Worm (Caenorhabditis elegans) whole organism, L1 larva: ENCODE data around the gene F28C6.5.

Experiments
- C16A3.4 ChIP-seq: fragments of 150-350 bp; optimal IDR thresholded peaks from 2 replicates; lab custom pipeline; 2014; ENCODE audit warnings: missing biosample characterization, missing genetic modification characterization
- Y116A8C.19 ChIP-seq: sonication (generic microtip); optimal IDR thresholded peaks from 2 replicates; lab custom pipeline; 2016; ENCODE audit warnings: missing compliant biosample characterization, missing genetic modification characterization, borderline replicate concordance
- aly-2 ChIP-seq: fragments of 150-350 bp; optimal IDR thresholded peaks from 2 replicates; lab custom pipeline; 2014; ENCODE audit warnings: missing biosample characterization, missing genetic modification characterization
- ama-1 ChIP-seq: fragments of 150-350 bp; optimal IDR thresholded peaks from 2 replicates; lab custom pipeline; 2014
- ceh-63 ChIP-seq: fragments of 200-800 bp; sonication (Bioruptor generic); optimal IDR thresholded peaks from 2 replicates; lab custom pipeline; 2018; ENCODE audit warnings: mild to moderate bottlenecking, missing genetic modification characterization, missing compliant biosample characterization
- ceh-8 ChIP-seq: fragments of 200-800 bp; sonication (Bioruptor generic); optimal IDR thresholded peaks from 2 replicates; lab custom pipeline; 2018; ENCODE audit warnings: mild to moderate bottlenecking, missing genetic modification characterization, moderate library complexity, missing compliant biosample characterization
- ceh-88 ChIP-seq: fragments of 200-800 bp; sonication (Bioruptor generic); IDR thresholded peaks from 2 replicates; pipeline ENCODE4 v1.3.6; 2022; ENCODE audit warnings: missing genetic modification characterization, missing compliant biosample characterization
- ces-1 ChIP-seq: fragments of 150-350 bp; optimal IDR thresholded peaks from 2 replicates; lab custom pipeline; 2014; ENCODE audit warnings: missing biosample characterization, missing genetic modification reagents, missing genetic modification characterization
- dsc-1 ChIP-seq: sonication (generic microtip); optimal IDR thresholded peaks from 2 replicates; lab custom pipeline; 2016; ENCODE audit warnings: mild to moderate bottlenecking, missing genetic modification characterization, missing compliant biosample characterization
- egl-27 ChIP-seq, 2 experiments: fragments of 150-350 bp in 1 of 2; sonication (generic microtip); optimal IDR thresholded peaks; 3 replicates each; lab custom pipeline; 2017 to 2018; ENCODE audit warnings: missing biosample characterization in 2 of 2, missing genetic modification characterization in 2 of 2, missing genetic modification reagents in 2 of 2
- fkh-10 ChIP-seq: sonication (generic microtip); optimal IDR thresholded peaks from 2 replicates; lab custom pipeline; 2017; ENCODE audit warnings: missing biosample characterization, missing genetic modification reagents, missing genetic modification characterization
- hlh-17 ChIP-seq: fragments of 200-800 bp; sonication (Bioruptor generic); optimal IDR thresholded peaks from 2 replicates; lab custom pipeline; 2018; ENCODE audit warnings: missing genetic modification characterization, mild to moderate bottlenecking, missing compliant biosample characterization, moderate library complexity, borderline replicate concordance
- hlh-4 ChIP-seq: sonication (generic microtip); optimal IDR thresholded peaks from 2 replicates; lab custom pipeline; 2016; ENCODE audit warnings: mild to moderate bottlenecking, missing genetic modification characterization, missing compliant biosample characterization
- hpl-2 ChIP-seq: fragments of 150-350 bp; optimal IDR thresholded peaks from 2 replicates; lab custom pipeline; 2014; ENCODE audit warnings: missing biosample characterization, missing genetic modification reagents, missing genetic modification characterization
- jun-1 ChIP-seq: fragments of 150-350 bp; optimal IDR thresholded peaks from 2 replicates; lab custom pipeline; 2014; ENCODE audit warnings: missing biosample characterization, missing genetic modification reagents, missing genetic modification characterization
- lin-14 ChIP-seq: fragments of 200-800 bp; sonication (Bioruptor generic); optimal IDR thresholded peaks from 2 replicates; lab custom pipeline; 2018; ENCODE audit warnings: mild to moderate bottlenecking, missing genetic modification characterization, moderate library complexity, missing compliant biosample characterization
- lin-35 ChIP-seq, 2 experiments: fragments of 150-350 bp; optimal IDR thresholded peaks; 2 replicates each; lab custom pipeline; 2014; ENCODE audit warnings: missing biosample characterization in 2 of 2, missing genetic modification characterization in 2 of 2, missing genetic modification reagents in 2 of 2
- lir-3 ChIP-seq: sonication (generic microtip); optimal IDR thresholded peaks from 2 replicates; lab custom pipeline; 2016; ENCODE audit warnings: mild to moderate bottlenecking, missing genetic modification characterization, moderate library complexity, missing compliant biosample characterization; ENCODE audit not compliant: poor library complexity
- lsy-2 ChIP-seq, 2 experiments: fragments of 150-350 bp; optimal IDR thresholded peaks; 2 replicates each; lab custom pipeline; 2014; ENCODE audit warnings: missing biosample characterization in 2 of 2, missing genetic modification characterization in 2 of 2
- mab-9 ChIP-seq: fragments of 200-800 bp; sonication (Bioruptor generic); IDR thresholded peaks from 2 replicates; pipeline ENCODE4 v1.3.6; 2022; ENCODE audit warnings: missing genetic modification reagents, missing genetic modification characterization, missing compliant biosample characterization
- nhr-12 ChIP-seq: sonication (generic microtip); optimal IDR thresholded peaks from 2 replicates; lab custom pipeline; 2017; ENCODE audit warnings: missing biosample characterization, missing genetic modification characterization
- nhr-19 ChIP-seq: fragments of 200-800 bp; sonication (Bioruptor generic); conservative IDR thresholded peaks from 2 replicates; pipeline ENCODE4 v1.3.6; 2022; ENCODE audit warnings: missing genetic modification characterization, missing compliant biosample characterization
- nhr-71 ChIP-seq: sonication (generic microtip); optimal IDR thresholded peaks from 2 replicates; lab custom pipeline; 2016; ENCODE audit warnings: mild to moderate bottlenecking, missing genetic modification characterization, moderate library complexity, missing compliant biosample characterization
- nhr-77 ChIP-seq: fragments of 150-350 bp; optimal IDR thresholded peaks from 2 replicates; lab custom pipeline; 2014; ENCODE audit warnings: missing biosample characterization, missing genetic modification characterization
- nhr-90 ChIP-seq: sonication (generic microtip); optimal IDR thresholded peaks from 2 replicates; lab custom pipeline; 2016; ENCODE audit warnings: mild to moderate bottlenecking, missing genetic modification characterization, missing compliant biosample characterization; ENCODE audit not compliant: poor library complexity
- rnt-1 ChIP-seq: sonication (generic microtip); optimal IDR thresholded peaks from 2 replicates; lab custom pipeline; 2016; ENCODE audit warnings: mild to moderate bottlenecking, missing genetic modification characterization, moderate library complexity, missing compliant biosample characterization
- sox-4 ChIP-seq: sonication (generic microtip); optimal IDR thresholded peaks from 2 replicates; lab custom pipeline; 2016; ENCODE audit warnings: missing genetic modification characterization, missing compliant biosample characterization
- sptf-1 ChIP-seq: fragments of 150-350 bp; optimal IDR thresholded peaks from 2 replicates; lab custom pipeline; 2014; ENCODE audit warnings: missing biosample characterization, missing genetic modification characterization
- swsn-7 ChIP-seq: sonication (generic microtip); optimal IDR thresholded peaks from 2 replicates; lab custom pipeline; 2016; ENCODE audit warnings: missing genetic modification characterization, missing compliant biosample characterization
- unc-130 ChIP-seq: fragments of 150-350 bp; optimal IDR thresholded peaks from 2 replicates; lab custom pipeline; 2017; ENCODE audit warnings: missing biosample characterization, missing genetic modification characterization, inconsistent platforms
- unc-30 ChIP-seq: sonication (generic microtip); optimal IDR thresholded peaks from 2 replicates; lab custom pipeline; 2017; ENCODE audit warnings: missing biosample characterization, missing genetic modification characterization
- unc-62 ChIP-seq: fragments of 150-350 bp; optimal IDR thresholded peaks from 2 replicates; lab custom pipeline; 2014; ENCODE audit warnings: missing biosample characterization, missing genetic modification reagents, missing genetic modification characterization
- unc-86 ChIP-seq: sonication (generic microtip); optimal IDR thresholded peaks from 2 replicates; lab custom pipeline; 2016; ENCODE audit warnings: missing genetic modification characterization, missing compliant biosample characterization
- vab-15 ChIP-seq: sonication (generic microtip); optimal IDR thresholded peaks from 2 replicates; lab custom pipeline; 2017; ENCODE audit warnings: missing genotype, mild to moderate bottlenecking, missing genetic modification characterization, missing compliant biosample characterization
- zag-1 ChIP-seq: fragments of 150-350 bp; optimal IDR thresholded peaks from 2 replicates; lab custom pipeline; 2014; ENCODE audit warnings: missing biosample characterization, missing genetic modification characterization
- zip-4 ChIP-seq: fragments of 200-800 bp; sonication (Bioruptor generic); optimal IDR thresholded peaks from 2 replicates; lab custom pipeline; 2018; ENCODE audit warnings: mild to moderate bottlenecking, missing genetic modification characterization, moderate library complexity, missing compliant biosample characterization
- ztf-11 ChIP-seq, 2 experiments: sonication (generic microtip); optimal IDR thresholded peaks; 2 replicates each; lab custom pipeline; 2016 to 2017; ENCODE audit warnings: missing genetic modification characterization in 2 of 2, missing biosample characterization in 1 of 2, missing compliant biosample characterization in 1 of 2

F28C6.5 gene

ce11 chrII:8587660-8588230, 11.6 kb upstream of the F28C6.5 start (continued):
- TF ChIP-seq ama-1 (lab: Kevin White, UChicago) (no peak), lin-35 (GFP tag; optimal IDR thresholded peaks at IDR 0.05; lab: Kevin White, UChicago) (no peak), fkh-10 (GFP tag; lab: Kevin White, UChicago) (peak; percentile 14)

ce11 chrII:8588442-8588841, 10.9 kb upstream of the F28C6.5 start:
- TF ChIP-seq egl-27 (tag; optimal IDR thresholded peaks at IDR 0.05; lab: Kevin White, UChicago) (no peak), zag-1 (tag; lab: Kevin White, UChicago) (peak; percentile 35), ztf-11 (tag; optimal IDR thresholded peaks at IDR 0.05; lab: Kevin White, UChicago) (peak in 1 of 2 experiments; percentile 42), lin-14 (GFP tag; lab: Kevin White, UChicago) (peak; percentile 28)

ce11 chrII:8589227-8589626, 10.1 kb upstream of the F28C6.5 start:
- no peak for TF ChIP-seq unc-130 (tag; lab: Kevin White, UChicago)
- peak; percentile 52 for TF ChIP-seq zag-1 (tag; lab: Kevin White, UChicago)
- TF ChIP-seq ceh-88 (GFP tag; lab: Robert Waterston, UW): no peak
- no peak for TF ChIP-seq hlh-17 (GFP tag; lab: Kevin White, UChicago)
- TF ChIP-seq nhr-90 (tag; lab: Kevin White, UChicago): no peak
- TF ChIP-seq sptf-1 (tag; lab: Kevin White, UChicago): no peak
- TF ChIP-seq unc-30: no peak
- TF ChIP-seq ceh-8 (GFP tag; lab: Kevin White, UChicago): peak; percentile 77
- no peak for TF ChIP-seq egl-27 (tag; optimal IDR thresholded peaks at IDR 0.05; lab: Kevin White, UChicago)
- TF ChIP-seq dsc-1 (tag; lab: Kevin White, UChicago): peak; percentile 72
- peak in 1 of 2 experiments; percentile 16 for TF ChIP-seq lsy-2 (tag; optimal IDR thresholded peaks at IDR 0.05; lab: Kevin White, UChicago)
- TF ChIP-seq nhr-12: no peak
- TF ChIP-seq lin-14 (GFP tag; lab: Kevin White, UChicago): peak; percentile 88
- TF ChIP-seq nhr-77: no peak
- peak; percentile 51 for TF ChIP-seq unc-86 (tag; lab: Kevin White, UChicago)
- TF ChIP-seq lir-3 (tag; lab: Kevin White, UChicago): no peak
- TF ChIP-seq vab-15: no peak
- peak in 1 of 2 experiments; percentile 10 for TF ChIP-seq lin-35 (GFP tag; optimal IDR thresholded peaks at IDR 0.05; lab: Kevin White, UChicago)
- TF ChIP-seq sox-4: no peak
- TF ChIP-seq nhr-71 (tag; lab: Kevin White, UChicago): peak; percentile 57
- peak; percentile 51 for TF ChIP-seq ces-1 (GFP tag; lab: Kevin White, UChicago)

- TF ChIP-seq nhr-90 (tag; lab: Kevin White, UChicago): no peak
- TF ChIP-seq swsn-7 (tag; lab: Kevin White, UChicago): no peak
- no peak for TF ChIP-seq nhr-19
Measured at ce11 chrII:8590684-8591083, 8.6 kb upstream of the F28C6.5 start, which contains the start of gene aptf-4. Gene aptf-4, plus strand, starts transcription at chrII:8590984.

- no peak for TF ChIP-seq jun-1
- no peak for TF ChIP-seq hpl-2 (GFP tag; lab: Kevin White, UChicago)
- no peak for TF ChIP-seq hlh-4 (tag; lab: Kevin White, UChicago)
- no peak for TF ChIP-seq lin-35 (GFP tag; optimal IDR thresholded peaks at IDR 0.05; lab: Kevin White, UChicago)
- TF ChIP-seq Y116A8C.19: no peak
- no peak for TF ChIP-seq ces-1 (GFP tag; lab: Kevin White, UChicago)
- no peak for TF ChIP-seq aly-2 (tag; lab: Kevin White, UChicago)
- no peak for TF ChIP-seq lsy-2 (tag; optimal IDR thresholded peaks at IDR 0.05; lab: Kevin White, UChicago)
- TF ChIP-seq ceh-63 (GFP tag; lab: Kevin White, UChicago): no peak
- TF ChIP-seq rnt-1 (tag; lab: Kevin White, UChicago): no peak
- TF ChIP-seq mab-9 (GFP tag; lab: Robert Waterston, UW): no peak
- TF ChIP-seq C16A3.4 (tag; lab: Kevin White, UChicago): no peak
- TF ChIP-seq swsn-7 (tag; lab: Kevin White, UChicago): no peak
- no peak for TF ChIP-seq unc-62
- no peak for TF ChIP-seq zip-4 (GFP tag; lab: Kevin White, UChicago)
- no peak for TF ChIP-seq unc-86 (tag; lab: Kevin White, UChicago)
- TF ChIP-seq unc-130 (tag; lab: Kevin White, UChicago): no peak
Measured at ce11 chrII:8593840-8594625, 5.3 kb upstream of the F28C6.5 start, which contains the start of gene aptf-3. Gene aptf-3, plus strand, starts transcription at chrII:8594190.
